Fruit fly (Drosophila melanogaster): ENCODE results near the gene frc.

Gene frc

DNA sequence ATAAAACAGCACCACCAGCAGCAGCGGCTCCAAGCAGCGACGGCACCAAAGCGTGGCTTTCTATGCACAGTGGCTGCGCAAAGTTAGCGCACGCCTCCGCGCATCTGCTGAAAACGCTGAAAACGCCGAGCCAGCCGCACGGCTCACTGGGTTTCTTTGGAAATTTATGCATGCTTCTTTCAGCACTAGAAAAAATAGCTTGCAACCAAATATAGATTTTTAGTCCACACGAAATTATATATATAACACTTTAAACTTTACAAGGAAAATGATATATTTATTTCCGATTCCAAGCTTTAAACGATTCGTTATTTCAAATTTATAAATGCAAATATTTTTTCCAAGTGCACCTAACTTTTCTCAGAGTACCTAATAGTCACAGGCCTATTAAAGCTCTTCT lies 28.3 kb downstream of the frc start (continued):
- TF ChIP-seq gro (GFP tag; optimal IDR thresholded peaks at IDR 0.05) (no peak), Xbp1 (GFP tag; optimal IDR thresholded peaks at IDR 0.05) (peak; percentile 41), Vsx1 (GFP tag; optimal IDR thresholded peaks at IDR 0.05) (peak; percentile 40), chif (GFP tag; optimal IDR thresholded peaks at IDR 0.05) (peak; percentile 4 to 32), CG17328 (GFP tag; IDR thresholded peaks at IDR 0.05) (0 out of 2 replicates have a peak, but pooled peaks have one; percentile 28), crp (GFP tag; optimal IDR thresholded peaks at IDR 0.05) (no peak), CG11398 (GFP tag; optimal IDR thresholded peaks at IDR 0.05) (no peak), CG15514 (GFP tag; optimal IDR thresholded peaks at IDR 0.05) (no peak), CG10274 (GFP tag; optimal IDR thresholded peaks at IDR 0.05) (no peak), usp (GFP tag; optimal IDR thresholded peaks at IDR 0.05) (no peak), CG7372 (GFP tag; IDR thresholded peaks at IDR 0.05) (no peak), CG3995 (GFP tag; optimal IDR thresholded peaks at IDR 0.05) (no peak), CG15011 (GFP tag; optimal IDR thresholded peaks at IDR 0.05) (no peak), CG10431 (GFP tag; optimal IDR thresholded peaks at IDR 0.05) (no peak), E2f1 (GFP tag; IDR thresholded peaks at IDR 0.05) (no peak), CG5953 (GFP tag; IDR thresholded peaks at IDR 0.05) (no peak), CG6175 (GFP tag; IDR thresholded peaks at IDR 0.05) (no peak), CG3407 (GFP tag; optimal IDR thresholded peaks at IDR 0.05) (peak; percentile 14), jumu (GFP tag; optimal IDR thresholded peaks at IDR 0.05) (no peak), CG17359 (tag; optimal IDR thresholded peaks at IDR 0.05) (peak; percentile 36), CG12744 (GFP tag; optimal IDR thresholded peaks at IDR 0.05) (no peak), CG17385 (GFP tag; optimal IDR thresholded peaks at IDR 0.05) (peak; percentile 17), hkb (optimal IDR thresholded peaks at IDR 0.05) (no peak), hkb (GFP tag; IDR thresholded peaks at IDR 0.05) (peak; percentile 15; the same call in 1 of the 2 replicates), Sox102F (GFP tag; optimal IDR thresholded peaks at IDR 0.05) (peak; percentile 58), CG11695 (GFP tag; IDR thresholded peaks at IDR 0.05) (no peak), CG10366 (GFP tag; IDR thresholded peaks at IDR 0.05) (peak; percentile 33), tup (GFP tag; optimal IDR thresholded peaks at IDR 0.05) (no peak), chinmo (GFP tag; IDR thresholded peaks at IDR 0.05; ENCODE audit: partially characterized antibody) (no peak), CG33557 (GFP tag; optimal IDR thresholded peaks at IDR 0.05) (peak; percentile 14), CG31224 (GFP tag; IDR thresholded peaks at IDR 0.05) (no peak), HHEX (GFP tag; optimal IDR thresholded peaks at IDR 0.05) (peak; percentile 28), ato (GFP tag; IDR thresholded peaks at IDR 0.05; ENCODE audit: partially characterized antibody) (no peak), CoRest (tag; optimal IDR thresholded peaks at IDR 0.05) (peak; percentile 36), al (GFP tag; IDR thresholded peaks at IDR 0.05) (peak; percentile 23; the same call in 1 of the 2 replicates), gem (tag; optimal IDR thresholded peaks at IDR 0.05) (peak; percentile 72), Bgb (GFP tag; IDR thresholded peaks at IDR 0.05; ENCODE audit: partially characterized antibody) (no peak), Mes4 (GFP tag; optimal IDR thresholded peaks at IDR 0.05) (no peak), NfI (GFP tag; optimal IDR thresholded peaks at IDR 0.05) (no peak), zfh2 (GFP tag; optimal IDR thresholded peaks at IDR 0.05) (no peak), mirr (GFP tag; optimal IDR thresholded peaks at IDR 0.05) (no peak), CG7271 (tag; optimal IDR thresholded peaks at IDR 0.05) (no peak), BtbVII (GFP tag; optimal IDR thresholded peaks at IDR 0.05) (no peak), CG4707 (GFP tag; optimal IDR thresholded peaks at IDR 0.05) (peak; percentile 7), cato (GFP tag; optimal IDR thresholded peaks at IDR 0.05; ENCODE audit: borderline replicate concordance) (peak; percentile 7), lmd (GFP tag; IDR thresholded peaks at IDR 0.05) (peak; percentile 23; the same call in 1 of the 2 replicates), trh (GFP tag; optimal IDR thresholded peaks at IDR 0.05) (no peak), CG4424 (GFP tag; optimal IDR thresholded peaks at IDR 0.05) (peak; percentile 31), caup (GFP tag; optimal IDR thresholded peaks at IDR 0.05; ENCODE audit: severe bottlenecking) (no peak), salm (tag; optimal IDR thresholded peaks at IDR 0.05) (no peak), CG18476 (GFP tag; optimal IDR thresholded peaks at IDR 0.05) (peak; percentile 46)
